Worm (Caenorhabditis elegans): ENCODE measurements around the gene pqn-32.

ce11 chrII:13059196-13059595 lies 48.6 kb upstream of the pqn-32 start:
- TF ChIP-seq ztf-11 (tag; optimal IDR thresholded peaks at IDR 0.05) (no peak), ZK546.5 (tag; optimal IDR thresholded peaks at IDR 0.05) (no peak), ama-1 (optimal IDR thresholded peaks at IDR 0.05) (no peak), sma-9 (GFP tag; optimal IDR thresholded peaks at IDR 0.05) (no peak), sma-9 (tag; optimal IDR thresholded peaks at IDR 0.05) (no peak)

Data from whole organism, L2 larva.